Worm (Caenorhabditis elegans) whole organism, L4/young adult: ENCODE measurements around the gene gsto-3.

Experiments used
- W03F9.2 ChIP-seq: fragments of 150-350 bp; optimal IDR thresholded peaks from 2 replicates; lab custom pipeline; 2014; ENCODE audit warnings: missing biosample characterization, missing genetic modification characterization
- dao-5 ChIP-seq: sonication (generic microtip); optimal IDR thresholded peaks from 2 replicates; lab custom pipeline; 2016; ENCODE audit warnings: missing genotype, missing genetic modification characterization, moderate library complexity, missing compliant biosample characterization
- him-1 ChIP-seq: sonication (generic microtip); optimal IDR thresholded peaks from 2 replicates; lab custom pipeline; 2016; ENCODE audit warnings: missing genotype, missing genetic modification reagents, missing genetic modification characterization, missing compliant biosample characterization

DNA sequence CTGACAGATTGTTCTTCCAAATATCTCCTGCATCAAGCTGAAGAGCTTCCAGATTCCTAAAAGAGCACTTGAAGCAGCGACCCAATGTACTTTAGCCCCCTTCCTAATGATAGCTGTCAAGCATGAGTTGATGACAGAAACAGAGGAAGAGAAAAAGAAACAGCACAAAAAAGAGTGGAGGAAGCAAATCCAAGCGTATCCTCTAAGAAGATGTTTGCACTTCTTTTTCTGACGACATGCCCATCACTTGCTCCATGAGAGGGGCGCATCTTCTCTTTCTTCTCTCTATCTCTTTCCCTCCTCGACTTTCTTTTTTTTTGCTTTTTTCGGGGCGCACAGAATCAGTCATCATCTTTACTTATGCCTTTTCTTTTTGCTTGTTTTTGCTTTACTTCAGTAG, 20.8 kb downstream of the gsto-3 start:
- TF ChIP-seq him-1 (tag; lab: Kevin White, UChicago) = peak; percentile 6
- no peak for TF ChIP-seq dao-5
- no peak for TF ChIP-seq W03F9.2 (tag; lab: Kevin White, UChicago)
